Worm (Caenorhabditis elegans) whole organism, L1 larva: ENCODE results near the gene srh-146.

ENCODE experiments used
- C34B4.2 ChIP-seq: sonication (generic microtip); optimal IDR thresholded peaks from 2 replicates; lab custom pipeline; 2017; ENCODE audit warnings: mild to moderate bottlenecking, missing genetic modification characterization, missing compliant biosample characterization
- F16B12.6 ChIP-seq: fragments of 150-350 bp; optimal IDR thresholded peaks from 2 replicates; lab custom pipeline; 2014; ENCODE audit warnings: missing biosample characterization, missing genetic modification characterization
- Y116A8C.19 ChIP-seq: sonication (generic microtip); optimal IDR thresholded peaks from 2 replicates; lab custom pipeline; 2016; ENCODE audit warnings: missing compliant biosample characterization, missing genetic modification characterization, borderline replicate concordance
- aly-2 ChIP-seq: fragments of 150-350 bp; optimal IDR thresholded peaks from 2 replicates; lab custom pipeline; 2014; ENCODE audit warnings: missing biosample characterization, missing genetic modification characterization
- ceh-8 ChIP-seq: fragments of 200-800 bp; sonication (Bioruptor generic); optimal IDR thresholded peaks from 2 replicates; lab custom pipeline; 2018; ENCODE audit warnings: mild to moderate bottlenecking, missing genetic modification characterization, moderate library complexity, missing compliant biosample characterization
- ceh-82 ChIP-seq, 3 experiments: fragments of 150-350 bp in 1 of 3; sonication (generic microtip) in 2 of 3; optimal IDR thresholded peaks; 2 replicates each; lab custom pipeline; 2014 to 2017; ENCODE audit warnings: missing biosample characterization in 3 of 3, missing genetic modification characterization in 3 of 3
- dpl-1 ChIP-seq, 3 experiments: fragments of 150-350 bp in 2 of 3; sonication (generic microtip) in 1 of 3; optimal IDR thresholded peaks; 2 replicates each; lab custom pipeline; 2014 to 2017; ENCODE audit warnings: missing biosample characterization in 3 of 3, missing genetic modification characterization in 3 of 3, missing genetic modification reagents in 3 of 3
- efl-1 ChIP-seq, 4 experiments: fragments of 150-350 bp; optimal IDR thresholded peaks in 3 of 4; peaks in 1 of 4; 1 replicate in 1 of 4; 2 replicates in 3 of 4; lab custom pipeline; 2014; ENCODE audit warnings: missing biosample characterization in 2 of 4, missing genetic modification characterization in 2 of 4, missing genetic modification reagents in 2 of 4
- efl-3 ChIP-seq: fragments of 200-800 bp; sonication (Bioruptor generic); optimal IDR thresholded peaks from 2 replicates; lab custom pipeline; 2018; ENCODE audit warnings: mild to moderate bottlenecking, missing genetic modification characterization, missing compliant biosample characterization
- egl-13 ChIP-seq: sonication (generic microtip); optimal IDR thresholded peaks from 2 replicates; lab custom pipeline; 2016; ENCODE audit warnings: missing genotype, missing genetic modification reagents, missing genetic modification characterization, missing compliant biosample characterization
- egl-27 ChIP-seq, 2 experiments: fragments of 150-350 bp in 1 of 2; sonication (generic microtip); optimal IDR thresholded peaks; 3 replicates each; lab custom pipeline; 2017 to 2018; ENCODE audit warnings: missing biosample characterization in 2 of 2, missing genetic modification characterization in 2 of 2, missing genetic modification reagents in 2 of 2
- elt-2 ChIP-seq: sonication (generic microtip); optimal IDR thresholded peaks from 2 replicates; lab custom pipeline; 2016; ENCODE audit warnings: missing genetic modification characterization, mild to moderate bottlenecking, inconsistent platforms, missing compliant biosample characterization, missing genetic modification reagents
- ets-5 ChIP-seq: fragments of 200-800 bp; sonication (Bioruptor generic); IDR thresholded peaks from 2 replicates; pipeline ENCODE4 v1.3.6; 2022; ENCODE audit warnings: missing genetic modification characterization, missing compliant biosample characterization
- fkh-4 ChIP-seq: sonication (generic microtip); optimal IDR thresholded peaks from 2 replicates; lab custom pipeline; 2016; ENCODE audit warnings: missing compliant biosample characterization, missing genetic modification characterization, borderline replicate concordance
- fkh-8 ChIP-seq: sonication (generic microtip); optimal IDR thresholded peaks from 2 replicates; lab custom pipeline; 2016; ENCODE audit warnings: mild to moderate bottlenecking, missing genetic modification characterization, missing compliant biosample characterization
- fos-1 ChIP-seq: fragments of 150-350 bp; optimal IDR thresholded peaks from 2 replicates; lab custom pipeline; 2014; ENCODE audit warnings: missing biosample characterization, missing genetic modification characterization
- grh-1 ChIP-seq: fragments of 200-800 bp; sonication (Bioruptor generic); IDR thresholded peaks from 2 replicates; pipeline ENCODE4 v1.3.6; 2022; ENCODE audit warnings: missing genetic modification reagents, missing genetic modification characterization, missing compliant biosample characterization
- hlh-4 ChIP-seq: sonication (generic microtip); optimal IDR thresholded peaks from 2 replicates; lab custom pipeline; 2016; ENCODE audit warnings: mild to moderate bottlenecking, missing genetic modification characterization, missing compliant biosample characterization
- irx-1 ChIP-seq: sonication (generic microtip); optimal IDR thresholded peaks from 2 replicates; lab custom pipeline; 2016; ENCODE audit warnings: missing genetic modification characterization, missing compliant biosample characterization
- isw-1 ChIP-seq: fragments of 200-800 bp; sonication (Bioruptor generic); IDR thresholded peaks from 2 replicates; pipeline ENCODE4 v1.3.6; 2022; ENCODE audit warnings: missing genetic modification characterization, missing compliant biosample characterization
- lin-13 ChIP-seq: fragments of 150-350 bp; optimal IDR thresholded peaks from 2 replicates; lab custom pipeline; 2014; ENCODE audit warnings: missing biosample characterization, missing genetic modification reagents, missing genetic modification characterization
- lin-15B ChIP-seq: fragments of 150-350 bp; sonication (generic microtip); optimal IDR thresholded peaks from 3 replicates; lab custom pipeline; 2014; ENCODE audit warnings: missing biosample characterization, missing genetic modification characterization
- lir-3 ChIP-seq: sonication (generic microtip); optimal IDR thresholded peaks from 2 replicates; lab custom pipeline; 2016; ENCODE audit warnings: mild to moderate bottlenecking, missing genetic modification characterization, moderate library complexity, missing compliant biosample characterization; ENCODE audit not compliant: poor library complexity
- mab-9 ChIP-seq: fragments of 200-800 bp; sonication (Bioruptor generic); IDR thresholded peaks from 2 replicates; pipeline ENCODE4 v1.3.6; 2022; ENCODE audit warnings: missing genetic modification reagents, missing genetic modification characterization, missing compliant biosample characterization
- nhr-19 ChIP-seq: fragments of 200-800 bp; sonication (Bioruptor generic); conservative IDR thresholded peaks from 2 replicates; pipeline ENCODE4 v1.3.6; 2022; ENCODE audit warnings: missing genetic modification characterization, missing compliant biosample characterization
- nhr-20 ChIP-seq: sonication (generic microtip); optimal IDR thresholded peaks from 2 replicates; lab custom pipeline; 2016; ENCODE audit warnings: mild to moderate bottlenecking, missing genetic modification characterization, missing compliant biosample characterization
- nhr-237 ChIP-seq: fragments of 150-350 bp; optimal IDR thresholded peaks from 2 replicates; lab custom pipeline; 2014; ENCODE audit warnings: missing biosample characterization, missing genetic modification characterization
- nhr-71 ChIP-seq: sonication (generic microtip); optimal IDR thresholded peaks from 2 replicates; lab custom pipeline; 2016; ENCODE audit warnings: mild to moderate bottlenecking, missing genetic modification characterization, moderate library complexity, missing compliant biosample characterization
- nhr-76 ChIP-seq: sonication (generic microtip); optimal IDR thresholded peaks from 2 replicates; lab custom pipeline; 2017; ENCODE audit warnings: missing biosample characterization, missing genetic modification characterization
- nhr-84 ChIP-seq: sonication (generic microtip); optimal IDR thresholded peaks from 2 replicates; lab custom pipeline; 2017; ENCODE audit warnings: missing biosample characterization, missing genetic modification characterization
- nhr-85 ChIP-seq: sonication (generic microtip); peaks from one replicate; lab custom pipeline; 2016; ENCODE audit warnings: missing genetic modification characterization, inconsistent platforms, missing compliant biosample characterization
- skn-1 ChIP-seq: fragments of 150-350 bp; optimal IDR thresholded peaks from 2 replicates; lab custom pipeline; 2014; ENCODE audit warnings: missing biosample characterization, missing genetic modification characterization
- snpc-4 ChIP-seq: fragments of 150-350 bp; optimal IDR thresholded peaks from 2 replicates; lab custom pipeline; 2014; ENCODE audit warnings: missing biosample characterization, missing genetic modification characterization
- sox-4 ChIP-seq: sonication (generic microtip); optimal IDR thresholded peaks from 2 replicates; lab custom pipeline; 2016; ENCODE audit warnings: missing genetic modification characterization, missing compliant biosample characterization
- swsn-7 ChIP-seq: sonication (generic microtip); optimal IDR thresholded peaks from 2 replicates; lab custom pipeline; 2016; ENCODE audit warnings: missing genetic modification characterization, missing compliant biosample characterization
- tbx-2 ChIP-seq: sonication (generic microtip); optimal IDR thresholded peaks from 2 replicates; lab custom pipeline; 2016; ENCODE audit warnings: missing genetic modification characterization, missing compliant biosample characterization
- tlp-1 ChIP-seq: fragments of 150-350 bp; optimal IDR thresholded peaks from 2 replicates; lab custom pipeline; 2014; ENCODE audit warnings: missing biosample characterization, missing genetic modification characterization
- unc-130 ChIP-seq: fragments of 150-350 bp; optimal IDR thresholded peaks from 2 replicates; lab custom pipeline; 2017; ENCODE audit warnings: missing biosample characterization, missing genetic modification characterization, inconsistent platforms
- unc-62 ChIP-seq: fragments of 150-350 bp; optimal IDR thresholded peaks from 2 replicates; lab custom pipeline; 2014; ENCODE audit warnings: missing biosample characterization, missing genetic modification reagents, missing genetic modification characterization
- unc-86 ChIP-seq: sonication (generic microtip); optimal IDR thresholded peaks from 2 replicates; lab custom pipeline; 2016; ENCODE audit warnings: missing genetic modification characterization, missing compliant biosample characterization
- xbp-1 ChIP-seq: sonication (generic microtip); optimal IDR thresholded peaks from 2 replicates; lab custom pipeline; 2016; ENCODE audit warnings: missing genetic modification characterization, missing compliant biosample characterization
- zag-1 ChIP-seq: fragments of 150-350 bp; optimal IDR thresholded peaks from 2 replicates; lab custom pipeline; 2014; ENCODE audit warnings: missing biosample characterization, missing genetic modification characterization

Gene srh-146

ce11 chrV:2920125-2920524, 6.1 kb downstream of the srh-146 start:
- TF ChIP-seq grh-1 (no peak), snpc-4 (tag; lab: Kevin White, UChicago) (peak; percentile 44), nhr-237 (no peak), tlp-1 (tag; lab: Kevin White, UChicago) (no peak), egl-13 (tag; lab: Kevin White, UChicago) (no peak), swsn-7 (no peak)

ce11 chrV:2922594-2922993, 8.5 kb downstream of the srh-146 start, which contains the start of gene srh-38:
Gene srh-38 (minus strand): TSS chrV:2922694.
- no peak for TF ChIP-seq unc-62

ce11 chrV:2927553-2927952, 13.5 kb downstream of the srh-146 start, which contains the start of gene C31B8.12:
Gene C31B8.12 (minus strand): TSS chrV:2927653.
- TF ChIP-seq hlh-4 (no peak), tbx-2 (tag; lab: Kevin White, UChicago) (no peak), C34B4.2 (no peak), mab-9 (GFP tag; lab: Robert Waterston, UW) (no peak), ceh-82 (tag; optimal IDR thresholded peaks at IDR 0.05; lab: Kevin White, UChicago) (no peak), zag-1 (tag; lab: Kevin White, UChicago) (no peak), ceh-8 (GFP tag; lab: Kevin White, UChicago) (no peak), nhr-84 (tag; lab: Kevin White, UChicago) (no peak), ets-5 (GFP tag; lab: Robert Waterston, UW) (no peak), fkh-8 (no peak), nhr-237 (no peak), F16B12.6 (tag; lab: Kevin White, UChicago) (no peak), nhr-71 (tag; lab: Kevin White, UChicago) (no peak)

ce11 chrV:2929753-2930152, 15.7 kb downstream of the srh-146 start, which contains the start of gene C31B8.16:
Gene C31B8.16 (plus strand): TSS chrV:2930053.
- TF ChIP-seq unc-86 (tag; lab: Kevin White, UChicago) (no peak), isw-1 (GFP tag; lab: Robert Waterston, UW) (no peak), swsn-7 (no peak), nhr-20 (tag; lab: Kevin White, UChicago) (no peak), F16B12.6 (tag; lab: Kevin White, UChicago) (no peak), unc-130 (tag; lab: Kevin White, UChicago) (no peak), Y116A8C.19 (tag; lab: Kevin White, UChicago) (no peak), efl-3 (GFP tag; lab: Kevin White, UChicago) (no peak), irx-1 (tag; lab: Kevin White, UChicago) (no peak), ets-5 (GFP tag; lab: Robert Waterston, UW) (no peak), xbp-1 (no peak), aly-2 (tag; lab: Kevin White, UChicago) (no peak), hlh-4 (no peak)

ce11 chrV:2931252-2931651, 17.2 kb downstream of the srh-146 start, which contains the start of gene C31B8.1:
Gene C31B8.1 (plus strand): TSS chrV:2931552.
- TF ChIP-seq fkh-4 (no peak), skn-1 (no peak), sox-4 (tag; lab: Kevin White, UChicago) (no peak), efl-1 (optimal IDR thresholded peaks at IDR 0.05; lab: Kevin White, UChicago) (no peak), efl-1 (GFP tag; optimal IDR thresholded peaks at IDR 0.05 in 1 of 2; lab: Kevin White, UChicago) (peak in 1 of 2 experiments; percentile 78), lin-13 (no peak), nhr-19 (GFP tag; lab: Robert Waterston, UW) (no peak)
- TF ChIP-seq, all 84 proteins: peak for 1

- TF ChIP-seq elt-2 (tag; lab: Kevin White, UChicago) (no peak), fos-1 (tag; lab: Kevin White, UChicago) (no peak), lir-3 (tag; lab: Kevin White, UChicago) (no peak), C34B4.2 (no peak), dpl-1 (GFP tag; optimal IDR thresholded peaks at IDR 0.05; lab: Kevin White, UChicago) (no peak), nhr-85 (tag; lab: Kevin White, UChicago) (no peak), lin-15B (tag; lab: Kevin White, UChicago) (no peak), nhr-76 (tag; lab: Kevin White, UChicago) (no peak), fkh-8 (no peak), egl-27 (tag; optimal IDR thresholded peaks at IDR 0.05; lab: Kevin White, UChicago) (no peak)
- TF ChIP-seq, all 84 proteins: peak for 0
Measured at ce11 chrV:2934075-2934474, 20.0 kb downstream of the srh-146 start, which contains the start of gene srh-247. Gene srh-247 (minus strand): TSS chrV:2934175.
